Worm (Caenorhabditis elegans) whole organism, L3 larva: ENCODE data around the gene slc-30A9.
A peak's percentile ranks its signal among the peaks of the same experiment; 100 is the strongest.

Experiments used
- R02D3.7 ChIP-seq: fragments of 150-350 bp; optimal IDR thresholded peaks from 2 replicates; lab custom pipeline; 2014; ENCODE audit warnings: missing biosample characterization, missing genetic modification characterization
- ZK546.5 ChIP-seq: sonication (generic microtip); optimal IDR thresholded peaks from 2 replicates; lab custom pipeline; 2017; ENCODE audit warnings: missing biosample characterization, missing genetic modification characterization
- ama-1 ChIP-seq: fragments of 150-350 bp; optimal IDR thresholded peaks from 2 replicates; lab custom pipeline; 2018
- ceh-16 ChIP-seq: sonication (generic microtip); optimal IDR thresholded peaks from 2 replicates; lab custom pipeline; 2017; ENCODE audit warnings: missing biosample characterization, missing genetic modification characterization
- ceh-28 ChIP-seq: fragments of 150-350 bp; optimal IDR thresholded peaks from 2 replicates; lab custom pipeline; 2014; ENCODE audit warnings: missing biosample characterization, missing genetic modification reagents, missing genetic modification characterization
- ceh-82 ChIP-seq: fragments of 150-350 bp; optimal IDR thresholded peaks from 2 replicates; lab custom pipeline; 2014; ENCODE audit warnings: missing biosample characterization, missing genetic modification characterization
- ceh-9 ChIP-seq: sonication (generic microtip); optimal IDR thresholded peaks from 2 replicates; lab custom pipeline; 2018; ENCODE audit warnings: missing biosample characterization, missing genetic modification characterization
- egl-27 ChIP-seq: sonication (generic microtip); optimal IDR thresholded peaks from 4 replicates; lab custom pipeline; 2017; ENCODE audit warnings: missing biosample characterization, missing genetic modification reagents, missing genetic modification characterization
- egl-5 ChIP-seq: fragments of 150-350 bp; optimal IDR thresholded peaks from 2 replicates; lab custom pipeline; 2017; ENCODE audit warnings: missing biosample characterization, missing genetic modification reagents, missing genetic modification characterization, inconsistent platforms
- elt-1 ChIP-seq: fragments of 150-350 bp; optimal IDR thresholded peaks from 2 replicates; lab custom pipeline; 2014; ENCODE audit warnings: missing biosample characterization, missing genetic modification characterization
- elt-2 ChIP-seq: sonication (generic microtip); optimal IDR thresholded peaks from 2 replicates; lab custom pipeline; 2016; ENCODE audit warnings: missing genetic modification reagents, mild to moderate bottlenecking, missing genetic modification characterization, missing compliant biosample characterization
- elt-3 ChIP-seq, 3 experiments: fragments of 150-350 bp in 1 of 3; sonication (generic microtip) in 2 of 3; optimal IDR thresholded peaks; 2 replicates in 2 of 3; 4 replicates in 1 of 3; lab custom pipeline; 2014 to 2017; ENCODE audit warnings: missing biosample characterization in 3 of 3, missing genetic modification characterization in 3 of 3
- eor-1 ChIP-seq, 2 experiments: fragments of 150-350 bp; optimal IDR thresholded peaks; 2 replicates each; lab custom pipeline; 2014 to 2018; ENCODE audit warnings: missing biosample characterization in 2 of 2, missing genetic modification characterization in 2 of 2
- fkh-10 ChIP-seq: sonication (generic microtip); optimal IDR thresholded peaks from 2 replicates; lab custom pipeline; 2017; ENCODE audit warnings: missing biosample characterization, missing genetic modification reagents, missing genetic modification characterization
- fkh-2 ChIP-seq: fragments of 150-350 bp; optimal IDR thresholded peaks from 2 replicates; lab custom pipeline; 2014; ENCODE audit warnings: missing biosample characterization, missing genetic modification reagents, missing genetic modification characterization
- fos-1 ChIP-seq: fragments of 150-350 bp; optimal IDR thresholded peaks from 2 replicates; lab custom pipeline; 2014; ENCODE audit warnings: missing biosample characterization, missing genetic modification characterization
- hmg-11 ChIP-seq: sonication (generic microtip); optimal IDR thresholded peaks from 2 replicates; lab custom pipeline; 2016; ENCODE audit warnings: missing genetic modification characterization, missing compliant biosample characterization
- jun-1 ChIP-seq: fragments of 150-350 bp; optimal IDR thresholded peaks from 2 replicates; lab custom pipeline; 2014; ENCODE audit warnings: missing biosample characterization, missing genetic modification reagents, missing genetic modification characterization
- lin-39 ChIP-seq: fragments of 150-350 bp; optimal IDR thresholded peaks from 2 replicates; lab custom pipeline; 2018; ENCODE audit warnings: missing biosample characterization, missing genetic modification reagents, missing genetic modification characterization
- lsy-12 ChIP-seq: sonication (generic microtip); optimal IDR thresholded peaks from 2 replicates; lab custom pipeline; 2016; ENCODE audit warnings: mild to moderate bottlenecking, missing genetic modification characterization, missing compliant biosample characterization
- mml-1 ChIP-seq: fragments of 150-350 bp; sonication (generic microtip); optimal IDR thresholded peaks from 3 replicates; lab custom pipeline; 2014; ENCODE audit warnings: missing biosample characterization, missing genetic modification characterization
- nhr-11 ChIP-seq: fragments of 150-350 bp; optimal IDR thresholded peaks from 2 replicates; lab custom pipeline; 2014; ENCODE audit warnings: missing biosample characterization, missing genetic modification characterization
- nhr-12 ChIP-seq: fragments of 150-350 bp; optimal IDR thresholded peaks from 2 replicates; lab custom pipeline; 2014; ENCODE audit warnings: missing biosample characterization, missing genetic modification characterization
- nhr-23 ChIP-seq: fragments of 150-350 bp; optimal IDR thresholded peaks from 2 replicates; lab custom pipeline; 2014; ENCODE audit warnings: missing biosample characterization, missing genetic modification reagents, missing genetic modification characterization
- nhr-237 ChIP-seq: fragments of 150-350 bp; optimal IDR thresholded peaks from 2 replicates; lab custom pipeline; 2014; ENCODE audit warnings: missing biosample characterization, missing genetic modification characterization
- nhr-25 ChIP-seq: sonication (generic microtip); optimal IDR thresholded peaks from 2 replicates; lab custom pipeline; 2017; ENCODE audit warnings: missing biosample characterization, missing genetic modification characterization
- nhr-28 ChIP-seq: fragments of 150-350 bp; optimal IDR thresholded peaks from 2 replicates; lab custom pipeline; 2014; ENCODE audit warnings: missing biosample characterization, missing genetic modification characterization
- nhr-76 ChIP-seq: fragments of 150-350 bp; sonication (generic microtip); optimal IDR thresholded peaks from 5 replicates; lab custom pipeline; 2014; ENCODE audit warnings: missing biosample characterization, missing genetic modification characterization
- pha-4 ChIP-seq: fragments of 150-350 bp; optimal IDR thresholded peaks from 2 replicates; lab custom pipeline; 2014; ENCODE audit warnings: missing biosample characterization, missing genetic modification reagents, missing genetic modification characterization
- pqm-1 ChIP-seq: fragments of 150-350 bp; optimal IDR thresholded peaks from 2 replicates; lab custom pipeline; 2017; ENCODE audit warnings: missing biosample characterization, missing genetic modification characterization, inconsistent platforms
- skn-1 ChIP-seq: fragments of 150-350 bp; optimal IDR thresholded peaks from 2 replicates; lab custom pipeline; 2014; ENCODE audit warnings: missing biosample characterization, missing genetic modification characterization
- snpc-4 ChIP-seq: fragments of 150-350 bp; optimal IDR thresholded peaks from 2 replicates; lab custom pipeline; 2014; ENCODE audit warnings: missing biosample characterization, missing genetic modification characterization
- tbx-2 ChIP-seq: sonication (generic microtip); optimal IDR thresholded peaks from 2 replicates; lab custom pipeline; 2016; ENCODE audit warnings: mild to moderate bottlenecking, missing genetic modification characterization, missing compliant biosample characterization
- unc-39 ChIP-seq: sonication (generic microtip); optimal IDR thresholded peaks from 4 replicates; lab custom pipeline; 2017; ENCODE audit warnings: missing biosample characterization, missing genetic modification characterization
- unc-62 ChIP-seq: fragments of 150-350 bp; sonication (generic microtip); optimal IDR thresholded peaks from 4 replicates; lab custom pipeline; 2014; ENCODE audit warnings: missing biosample characterization, missing genetic modification reagents, missing genetic modification characterization
- zag-1 ChIP-seq: fragments of 150-350 bp; optimal IDR thresholded peaks from 2 replicates; lab custom pipeline; 2014; ENCODE audit warnings: missing biosample characterization, missing genetic modification characterization
- ztf-11 ChIP-seq: fragments of 150-350 bp; optimal IDR thresholded peaks from 2 replicates; lab custom pipeline; 2014; ENCODE audit warnings: missing biosample characterization, missing genetic modification characterization
- ztf-4 ChIP-seq: fragments of 150-350 bp; optimal IDR thresholded peaks from 2 replicates; lab custom pipeline; 2014; ENCODE audit warnings: missing biosample characterization, missing genetic modification characterization

The slc-30A9 gene

DNA sequence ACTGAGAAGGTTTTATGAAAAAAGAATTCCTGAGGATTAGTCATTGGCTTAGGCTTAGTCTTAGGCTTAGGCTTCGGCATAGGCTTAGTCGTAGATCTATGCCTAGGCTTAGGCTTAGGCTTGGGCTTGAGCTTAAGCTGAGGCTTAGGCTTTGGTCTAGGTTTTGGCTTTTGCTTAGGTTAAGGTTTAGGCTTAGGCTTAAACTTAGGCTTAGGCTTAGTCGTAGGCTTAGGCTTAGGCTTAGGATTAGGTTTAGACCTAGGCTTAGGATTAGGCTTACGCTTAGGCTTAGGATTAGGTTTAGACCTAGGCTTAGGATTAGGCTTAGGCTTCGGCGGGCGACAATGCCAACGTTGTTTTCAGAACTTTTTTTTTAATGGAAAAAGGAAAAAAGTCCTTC, 23.2 kb downstream of the slc-30A9 start:
- TF ChIP-seq jun-1 (tag; lab: Kevin White, UChicago) = no peak
- no peak for TF ChIP-seq mml-1 (tag; lab: Kevin White, UChicago)
- no peak for TF ChIP-seq R02D3.7 (tag; lab: Kevin White, UChicago)

DNA sequence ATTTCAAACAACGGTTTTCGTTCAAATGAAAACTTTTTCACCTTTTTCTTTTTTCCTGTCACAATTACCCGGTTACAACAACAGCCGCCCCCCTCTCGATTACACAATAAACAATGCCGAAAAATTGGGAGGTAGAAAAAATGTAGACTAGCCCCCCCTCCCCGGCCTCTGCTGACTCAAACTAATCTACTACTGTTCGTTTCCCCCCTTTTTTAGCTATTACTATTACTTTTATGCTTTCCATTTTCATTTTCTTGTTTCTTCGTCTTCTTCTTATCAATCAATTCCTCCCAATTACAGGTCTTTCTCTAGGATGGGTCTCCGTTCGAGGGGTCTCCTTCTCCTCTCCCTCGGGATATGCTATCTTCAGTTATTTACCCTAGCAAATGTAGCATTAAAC, 40.8 kb downstream of the slc-30A9 start, which contains the start of gene let-805:
let-805 (plus strand) TSS at position 301 of the 400 bp plus-strand sequence.
- no peak for TF ChIP-seq nhr-28 (tag; lab: Kevin White, UChicago)
- no peak for TF ChIP-seq lin-39 (tag; lab: Kevin White, UChicago)
- TF ChIP-seq lsy-12 (tag; lab: Kevin White, UChicago) = no peak
- no peak for TF ChIP-seq elt-3 (tag; optimal IDR thresholded peaks at IDR 0.05; lab: Kevin White, UChicago)
- no peak for TF ChIP-seq nhr-237 (tag; lab: Kevin White, UChicago)
- TF ChIP-seq nhr-11 = no peak
- no peak for TF ChIP-seq fos-1
- TF ChIP-seq hmg-11 (tag; lab: Kevin White, UChicago) = no peak
- TF ChIP-seq, all 47 proteins: peak for 0

DNA sequence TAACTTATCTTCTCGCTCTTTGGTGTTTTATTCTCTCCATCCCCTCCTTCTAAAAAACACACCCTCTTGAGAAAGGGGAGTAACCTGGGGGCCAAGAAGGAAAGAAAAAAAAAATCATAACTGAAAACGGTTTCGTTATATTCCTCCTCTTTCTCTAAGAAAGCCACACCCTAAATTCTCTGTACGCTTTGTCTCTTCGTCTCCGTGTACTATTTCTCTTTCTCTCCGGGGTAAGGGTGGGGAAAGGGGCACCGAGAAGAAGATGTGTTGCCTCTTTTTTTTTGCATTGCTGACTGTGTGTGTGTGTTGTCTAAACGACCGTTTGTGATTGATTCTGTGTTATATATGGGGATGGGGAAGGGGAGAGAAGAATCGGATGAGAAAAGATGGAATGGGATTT, 42.4 kb downstream of the slc-30A9 start:
- TF ChIP-seq ama-1 (lab: Kevin White, UChicago) (no peak), nhr-23 (peak; percentile 10), nhr-28 (tag; lab: Kevin White, UChicago) (no peak), hmg-11 (tag; lab: Kevin White, UChicago) (peak; percentile 27), nhr-25 (peak; percentile 29)
- TF ChIP-seq, all 47 proteins: peak for 3

DNA sequence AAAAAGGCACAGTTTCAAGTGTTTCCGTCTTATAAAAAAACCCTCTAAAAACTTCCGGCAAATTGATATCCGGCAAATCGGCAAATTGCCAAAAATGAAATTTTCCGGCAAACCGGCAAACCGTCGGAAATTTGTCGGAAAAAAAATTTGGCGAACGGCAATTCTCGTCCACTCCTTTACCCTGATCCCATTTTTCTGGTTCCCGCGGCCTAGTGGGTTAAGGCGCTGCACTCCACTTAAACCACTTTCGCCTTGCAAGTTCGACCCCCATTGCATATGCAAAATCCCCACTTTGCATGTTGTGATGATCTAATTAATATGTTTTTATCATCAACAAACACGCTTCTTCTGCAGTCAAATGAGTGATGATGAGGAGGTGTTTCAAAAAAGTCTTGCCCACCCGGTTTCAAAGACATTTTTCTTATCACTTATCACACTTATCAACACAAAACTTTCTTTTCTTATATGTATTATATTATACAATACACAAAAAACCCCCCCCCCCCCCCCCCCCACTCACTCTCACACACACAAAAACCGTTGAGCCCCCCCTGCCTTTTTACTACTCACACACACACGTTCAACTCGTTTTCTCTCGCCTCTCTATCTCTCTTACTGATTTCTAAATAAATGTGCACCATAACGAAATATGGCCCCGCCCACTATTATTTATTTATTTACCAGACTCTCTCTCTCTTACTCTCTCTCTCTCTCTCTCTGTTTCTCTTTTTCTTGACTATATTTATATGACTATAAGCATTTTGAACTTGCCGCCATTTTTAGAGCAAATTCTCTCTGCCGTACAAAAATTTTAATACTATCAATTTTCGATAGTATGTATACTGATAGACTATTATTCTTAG, 45.7 kb downstream of the slc-30A9 start:
- TF ChIP-seq nhr-11 (no peak), ceh-28 (tag; lab: Kevin White, UChicago) (no peak), eor-1 (tag; optimal IDR thresholded peaks at IDR 0.05; lab: Kevin White, UChicago) (no peak), ceh-16 (no peak), egl-5 (tag; lab: Kevin White, UChicago) (no peak), pha-4 (tag; lab: Kevin White, UChicago) (peak; percentile 57), elt-2 (tag; lab: Kevin White, UChicago) (peak; percentile 73), pqm-1 (tag; lab: Kevin White, UChicago) (peak; percentile 69)

DNA sequence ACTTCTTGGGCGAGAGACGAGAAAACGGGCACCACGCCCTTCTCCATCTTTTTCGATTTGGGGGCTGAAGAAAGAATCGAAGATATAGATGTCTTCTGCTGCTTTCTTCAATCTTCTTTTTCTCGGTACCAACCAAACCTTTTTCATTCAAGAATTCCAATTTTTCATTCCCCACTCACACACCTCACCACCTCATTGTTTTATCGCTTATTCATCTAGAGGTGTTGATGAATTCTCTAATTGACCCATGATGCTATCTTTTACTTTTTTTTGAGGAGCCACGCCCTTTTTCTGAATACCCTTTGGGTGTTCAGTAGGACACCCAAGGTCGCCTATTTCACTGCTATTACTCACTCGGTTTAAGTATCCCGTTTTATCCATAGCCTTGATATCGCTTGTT, 47.1 kb downstream of the slc-30A9 start:
- TF ChIP-seq pha-4 (tag; lab: Kevin White, UChicago) (no peak), skn-1 (tag; lab: Kevin White, UChicago) (no peak), nhr-25 (peak; percentile 51), lin-39 (tag; lab: Kevin White, UChicago) (no peak), zag-1 (tag; lab: Kevin White, UChicago) (no peak), ceh-9 (tag; lab: Kevin White, UChicago) (no peak), unc-62 (no peak), nhr-23 (no peak)

DNA sequence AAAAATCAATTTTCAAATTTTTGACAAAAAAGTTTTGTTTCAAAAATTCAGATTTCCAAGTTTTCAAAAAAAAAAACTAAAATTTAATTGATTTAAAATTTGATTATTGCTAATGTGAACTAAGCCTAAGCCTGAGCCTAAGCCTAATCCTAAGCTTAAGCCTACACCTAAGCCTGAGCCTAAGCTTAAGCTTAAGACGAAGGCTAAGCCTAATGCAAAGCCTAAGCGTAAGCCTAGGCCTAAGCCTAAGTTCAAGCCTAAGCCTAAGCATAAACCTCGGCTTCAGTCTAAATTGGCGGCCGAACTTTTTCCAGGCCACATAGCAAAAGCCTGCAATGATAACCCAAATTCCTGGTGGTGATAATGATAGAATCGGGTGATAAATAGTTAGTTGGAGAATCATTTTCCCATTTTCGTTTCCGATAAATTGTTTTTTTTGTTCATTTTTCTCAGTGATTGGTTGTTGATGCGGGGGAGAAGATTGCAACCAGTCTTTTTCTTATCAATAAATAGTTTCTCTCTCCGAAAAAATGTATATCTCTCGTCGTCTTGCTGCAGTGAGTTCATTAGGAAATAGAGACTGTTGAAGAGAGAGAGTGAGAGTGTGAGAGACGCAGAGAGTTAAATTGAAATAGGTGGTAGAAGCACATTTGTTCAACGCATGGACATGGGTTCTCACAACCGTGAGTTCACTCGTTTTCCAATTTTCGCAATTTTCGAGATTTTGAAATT, 51.3 kb downstream of the slc-30A9 start:
- TF ChIP-seq nhr-11 (no peak), lin-39 (tag; lab: Kevin White, UChicago) (no peak), egl-5 (tag; lab: Kevin White, UChicago) (no peak), ZK546.5 (tag; lab: Kevin White, UChicago) (no peak), fkh-2 (tag; lab: Kevin White, UChicago) (no peak), nhr-28 (tag; lab: Kevin White, UChicago) (no peak), nhr-23 (peak; percentile 55), snpc-4 (tag; lab: Kevin White, UChicago) (no peak), ama-1 (lab: Kevin White, UChicago) (no peak), lsy-12 (tag; lab: Kevin White, UChicago) (no peak), eor-1 (tag; optimal IDR thresholded peaks at IDR 0.05; lab: Kevin White, UChicago) (no peak), fkh-10 (GFP tag; lab: Kevin White, UChicago) (no peak), skn-1 (tag; lab: Kevin White, UChicago) (no peak), tbx-2 (tag; lab: Kevin White, UChicago) (no peak), elt-2 (tag; lab: Kevin White, UChicago) (peak; percentile 67), ztf-11 (tag; lab: Kevin White, UChicago) (no peak), elt-1 (tag; lab: Kevin White, UChicago) (no peak), hmg-11 (tag; lab: Kevin White, UChicago) (no peak), nhr-76 (no peak), ceh-82 (tag; lab: Kevin White, UChicago) (no peak), unc-39 (tag; lab: Kevin White, UChicago) (no peak), ceh-16 (no peak), ztf-4 (no peak), ceh-9 (tag; lab: Kevin White, UChicago) (no peak), egl-27 (tag; lab: Kevin White, UChicago) (no peak), pha-4 (tag; lab: Kevin White, UChicago) (peak; percentile 37), R02D3.7 (tag; lab: Kevin White, UChicago) (no peak), nhr-12 (tag; lab: Kevin White, UChicago) (no peak), ceh-28 (tag; lab: Kevin White, UChicago) (peak; percentile 33), mml-1 (tag; lab: Kevin White, UChicago) (no peak)
